Worm (Caenorhabditis elegans): ENCODE measurements around the gene vps-16.

DNA sequence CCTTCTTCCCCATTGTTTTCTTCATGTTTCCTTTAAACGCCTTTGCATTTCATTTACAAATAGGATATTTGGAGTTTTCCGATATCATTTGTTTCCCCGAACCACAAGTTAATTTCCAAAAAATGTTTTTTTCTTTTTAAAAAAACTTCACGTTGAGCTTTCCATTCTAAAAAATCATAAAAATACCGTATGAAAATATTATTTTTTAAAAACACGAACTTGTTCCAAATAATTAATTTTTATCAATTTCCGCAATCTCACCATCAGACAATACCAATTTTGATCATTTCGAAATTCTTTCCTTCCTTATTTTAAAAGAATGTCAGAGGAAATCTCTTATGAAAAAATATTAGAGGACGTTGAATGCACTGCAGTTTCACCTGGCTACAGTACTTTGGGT, 38.4 kb downstream of the vps-16 start, which contains the start of gene wht-6:
- no peak for TF ChIP-seq flt-1 (GFP tag; IDR thresholded peaks at IDR 0.05)
- TF ChIP-seq T22C8.4 (GFP tag; IDR thresholded peaks at IDR 0.05), result no peak

All from whole organism, midembryonic.